Worm (Caenorhabditis elegans) whole organism, late embryonic: ENCODE measurements around the gene mrps-28.

Experiments
- C08G9.2 ChIP-seq: sonication (generic microtip); optimal IDR thresholded peaks from 2 replicates; lab custom pipeline; 2016; ENCODE audit warnings: mild to moderate bottlenecking, missing genetic modification characterization, moderate library complexity, missing compliant biosample characterization
- C38D4.7 ChIP-seq: fragments of 200-800 bp; sonication (Bioruptor generic); optimal IDR thresholded peaks from 2 replicates; lab custom pipeline; 2018; ENCODE audit warnings: mild to moderate bottlenecking, missing genetic modification characterization, moderate library complexity, missing compliant biosample characterization
- K02D7.2 ChIP-seq: sonication (generic microtip); optimal IDR thresholded peaks from 2 replicates; lab custom pipeline; 2017; ENCODE audit warnings: mild to moderate bottlenecking, missing genetic modification characterization, missing compliant biosample characterization
- K09A11.1 ChIP-seq: sonication (generic microtip); optimal IDR thresholded peaks from 2 replicates; lab custom pipeline; 2017; ENCODE audit warnings: antibody characterized with exemption, mild to moderate bottlenecking, missing genetic modification characterization, missing compliant biosample characterization; ENCODE audit not compliant: insufficient read depth
- Y22D7AL.16 ChIP-seq: sonication (generic microtip); optimal IDR thresholded peaks from 2 replicates; lab custom pipeline; 2016; ENCODE audit warnings: missing genetic modification characterization, missing compliant biosample characterization
- ama-1 ChIP-seq: fragments of 150-350 bp; optimal IDR thresholded peaks from 2 replicates; lab custom pipeline; 2014
- ceh-18 ChIP-seq: sonication (generic microtip); optimal IDR thresholded peaks from 2 replicates; lab custom pipeline; 2016; ENCODE audit warnings: missing genetic modification characterization, missing compliant biosample characterization
- ceh-19 ChIP-seq: fragments of 200-800 bp; sonication (Bioruptor generic); optimal IDR thresholded peaks from 2 replicates; lab custom pipeline; 2018; ENCODE audit warnings: mild to moderate bottlenecking, missing genetic modification characterization, missing compliant biosample characterization
- ceh-22 ChIP-seq: sonication (generic microtip); optimal IDR thresholded peaks from 2 replicates; lab custom pipeline; 2017; ENCODE audit warnings: missing biosample characterization, missing genetic modification characterization
- ceh-24 ChIP-seq: sonication (generic microtip); optimal IDR thresholded peaks from 2 replicates; lab custom pipeline; 2016; ENCODE audit warnings: mild to moderate bottlenecking, missing genetic modification characterization, missing compliant biosample characterization
- ceh-31 ChIP-seq: sonication (generic microtip); optimal IDR thresholded peaks from 2 replicates; lab custom pipeline; 2016; ENCODE audit warnings: missing genetic modification characterization, missing compliant biosample characterization
- ceh-45 ChIP-seq: fragments of 200-800 bp; sonication (Bioruptor generic); IDR thresholded peaks from 2 replicates; pipeline ENCODE4 v1.3.6; 2022; ENCODE audit warnings: missing genetic modification reagents, missing genetic modification characterization, missing compliant biosample characterization
- ceh-48 ChIP-seq: sonication (generic microtip); optimal IDR thresholded peaks from 2 replicates; lab custom pipeline; 2016; ENCODE audit warnings: missing genetic modification characterization, inconsistent platforms, missing compliant biosample characterization
- elt-4 ChIP-seq: sonication (generic microtip); optimal IDR thresholded peaks from 2 replicates; lab custom pipeline; 2016; ENCODE audit warnings: missing genetic modification characterization, missing compliant biosample characterization
- ets-4 ChIP-seq: sonication (generic microtip); optimal IDR thresholded peaks from 2 replicates; lab custom pipeline; 2016; ENCODE audit warnings: missing genetic modification characterization, missing compliant biosample characterization
- eyg-1 ChIP-seq: sonication (generic microtip); optimal IDR thresholded peaks from 2 replicates; lab custom pipeline; 2016; ENCODE audit warnings: missing genotype, missing genetic modification characterization, missing compliant biosample characterization
- fax-1 ChIP-seq: sonication (generic microtip); optimal IDR thresholded peaks from 2 replicates; lab custom pipeline; 2016; ENCODE audit warnings: missing genotype, missing genetic modification characterization, missing compliant biosample characterization
- fkh-10 ChIP-seq: fragments of 150-350 bp; optimal IDR thresholded peaks from 2 replicates; lab custom pipeline; 2014; ENCODE audit warnings: missing biosample characterization, missing genetic modification reagents, missing genetic modification characterization
- fkh-6 ChIP-seq: sonication (generic microtip); optimal IDR thresholded peaks from 2 replicates; lab custom pipeline; 2016; ENCODE audit warnings: missing genetic modification characterization, missing compliant biosample characterization
- gmeb-2 ChIP-seq: sonication (generic microtip); optimal IDR thresholded peaks from 2 replicates; lab custom pipeline; 2016; ENCODE audit warnings: missing genetic modification characterization, inconsistent platforms, missing compliant biosample characterization
- hlh-13 ChIP-seq: fragments of 200-800 bp; sonication (Bioruptor generic); optimal IDR thresholded peaks from 2 replicates; lab custom pipeline; 2018; ENCODE audit warnings: mild to moderate bottlenecking, missing genetic modification characterization, missing compliant biosample characterization
- hlh-15 ChIP-seq: sonication (generic microtip); optimal IDR thresholded peaks from 2 replicates; lab custom pipeline; 2016; ENCODE audit warnings: missing genetic modification characterization, missing compliant biosample characterization
- lim-6 ChIP-seq: sonication (generic microtip); optimal IDR thresholded peaks from 2 replicates; lab custom pipeline; 2016; ENCODE audit warnings: missing genetic modification characterization, missing compliant biosample characterization
- madf-2 ChIP-seq: sonication (generic microtip); optimal IDR thresholded peaks from 2 replicates; lab custom pipeline; 2017; ENCODE audit warnings: missing genetic modification characterization, missing compliant biosample characterization
- nhr-11 ChIP-seq: fragments of 150-350 bp; optimal IDR thresholded peaks from 2 replicates; lab custom pipeline; 2014; ENCODE audit warnings: missing biosample characterization, missing genetic modification characterization
- odd-2 ChIP-seq: sonication (generic microtip); optimal IDR thresholded peaks from 2 replicates; lab custom pipeline; 2017; ENCODE audit warnings: antibody characterized with exemption, mild to moderate bottlenecking, missing genetic modification characterization, missing compliant biosample characterization
- pat-9 ChIP-seq: fragments of 200-800 bp; sonication (Bioruptor generic); optimal IDR thresholded peaks from 2 replicates; lab custom pipeline; 2018; ENCODE audit warnings: mild to moderate bottlenecking, missing genetic modification characterization, moderate library complexity, missing compliant biosample characterization
- pax-1 ChIP-seq: fragments of 150-350 bp; optimal IDR thresholded peaks from 2 replicates; lab custom pipeline; 2014; ENCODE audit warnings: missing biosample characterization, missing genetic modification characterization
- pha-2 ChIP-seq: sonication (generic microtip); optimal IDR thresholded peaks from 2 replicates; lab custom pipeline; 2017; ENCODE audit warnings: mild to moderate bottlenecking, missing genetic modification characterization, missing compliant biosample characterization
- pha-4 ChIP-seq: fragments of 150-350 bp; optimal IDR thresholded peaks from 2 replicates; lab custom pipeline; 2018; ENCODE audit warnings: missing biosample characterization, missing genetic modification reagents, missing genetic modification characterization
- ref-2 ChIP-seq: sonication (generic microtip); optimal IDR thresholded peaks from 2 replicates; lab custom pipeline; 2016; ENCODE audit warnings: missing genetic modification characterization, missing compliant biosample characterization
- rnt-1 ChIP-seq: sonication (generic microtip); optimal IDR thresholded peaks from 2 replicates; lab custom pipeline; 2016; ENCODE audit warnings: missing genetic modification characterization, missing compliant biosample characterization
- sdc-2 ChIP-seq: sonication (generic microtip); optimal IDR thresholded peaks from 2 replicates; lab custom pipeline; 2016; ENCODE audit warnings: missing genotype, missing genetic modification characterization, missing compliant biosample characterization
- sox-2 ChIP-seq: fragments of 200-800 bp; sonication (Bioruptor generic); IDR thresholded peaks from 2 replicates; pipeline ENCODE4 v1.3.6; 2022; ENCODE audit warnings: missing genetic modification reagents, missing genetic modification characterization, missing compliant biosample characterization
- sox-4 ChIP-seq: sonication (generic microtip); optimal IDR thresholded peaks from 2 replicates; lab custom pipeline; 2017; ENCODE audit warnings: mild to moderate bottlenecking, missing genetic modification characterization, inconsistent platforms, missing compliant biosample characterization
- tbx-2 ChIP-seq: sonication (generic microtip); optimal IDR thresholded peaks from 2 replicates; lab custom pipeline; 2016; ENCODE audit warnings: missing genetic modification characterization, missing compliant biosample characterization
- unc-3 ChIP-seq, 2 experiments: fragments of 200-800 bp in 1 of 2; sonication (Bioruptor generic) in 1 of 2; sonication (generic microtip) in 1 of 2; conservative IDR thresholded peaks in 1 of 2; optimal IDR thresholded peaks in 1 of 2; 2 replicates each; pipeline versions ENCODE4 v1.3.6 to Lab custom; 2016 to 2022; ENCODE audit warnings: missing compliant biosample characterization in 2 of 2, missing genetic modification characterization in 2 of 2, missing genetic modification reagents in 1 of 2
- unc-42 ChIP-seq: sonication (generic microtip); optimal IDR thresholded peaks from 2 replicates; lab custom pipeline; 2016; ENCODE audit warnings: missing genotype, missing genetic modification characterization, missing compliant biosample characterization
- unc-86 ChIP-seq: sonication (generic microtip); optimal IDR thresholded peaks from 2 replicates; lab custom pipeline; 2016; ENCODE audit warnings: missing genetic modification characterization, missing compliant biosample characterization
- zip-5 ChIP-seq: sonication (generic microtip); optimal IDR thresholded peaks from 2 replicates; lab custom pipeline; 2016; ENCODE audit warnings: missing genetic modification characterization, missing compliant biosample characterization
- ztf-16 ChIP-seq: sonication (generic microtip); optimal IDR thresholded peaks from 2 replicates; lab custom pipeline; 2017; ENCODE audit warnings: missing genetic modification characterization, missing compliant biosample characterization

Gene mrps-28

ce11 chrV:19666308-19666707 is 22.3 kb downstream of the mrps-28 start:
- TF ChIP-seq lim-6 (no peak), ceh-31 (tag; lab: Kevin White, UChicago) (no peak), madf-2 (tag; lab: Kevin White, UChicago) (no peak), pha-2 (no peak), odd-2 (no peak)

- TF ChIP-seq eyg-1 (no peak), K02D7.2 (no peak), C08G9.2 (tag; lab: Kevin White, UChicago) (no peak), pat-9 (tag; lab: Kevin White, UChicago) (no peak), sdc-2 (tag; lab: Kevin White, UChicago) (no peak), ztf-16 (tag; lab: Kevin White, UChicago) (no peak), unc-3 (GFP tag; conservative IDR thresholded peaks at IDR 0.05; lab: Robert Waterston, UW) (no peak), unc-3 (tag; optimal IDR thresholded peaks at IDR 0.05; lab: Kevin White, UChicago) (no peak), ceh-48 (tag; lab: Kevin White, UChicago) (no peak), pax-1 (tag; lab: Kevin White, UChicago) (no peak), gmeb-2 (tag; lab: Kevin White, UChicago) (no peak), sox-2 (GFP tag; lab: Robert Waterston, UW) (no peak), tbx-2 (no peak), hlh-13 (GFP tag; lab: Kevin White, UChicago) (no peak), Y22D7AL.16 (tag; lab: Kevin White, UChicago) (no peak), ama-1 (lab: Kevin White, UChicago) (no peak), rnt-1 (no peak), ceh-24 (tag; lab: Kevin White, UChicago) (no peak), zip-5 (tag; lab: Kevin White, UChicago) (no peak), ceh-18 (tag; lab: Kevin White, UChicago) (no peak), hlh-15 (tag; lab: Kevin White, UChicago) (no peak)
These were observed 23.7 kb downstream of the mrps-28 start for ce11 chrV:19667716-19668115.

- no peak for TF ChIP-seq sox-4
- TF ChIP-seq ceh-48 (tag; lab: Kevin White, UChicago) = no peak
- no peak for TF ChIP-seq ceh-31 (tag; lab: Kevin White, UChicago)
- no peak for TF ChIP-seq fax-1 (tag; lab: Kevin White, UChicago)
- no peak for TF ChIP-seq gmeb-2 (tag; lab: Kevin White, UChicago)
- no peak for TF ChIP-seq ref-2 (tag; lab: Kevin White, UChicago)
These were observed 24.2 kb downstream of the mrps-28 start for ce11 chrV:19668213-19668612.

ce11 chrV:19669959-19670358 is 25.9 kb downstream of the mrps-28 start, which contains the start of gene Y43F8C.11:
TSS of gene Y43F8C.11 (plus strand) at chrV:19670259.
- TF ChIP-seq pha-2 (no peak), fax-1 (tag; lab: Kevin White, UChicago) (no peak), unc-86 (tag; lab: Kevin White, UChicago) (no peak), ztf-16 (tag; lab: Kevin White, UChicago) (no peak), sdc-2 (tag; lab: Kevin White, UChicago) (no peak), K09A11.1 (tag; lab: Kevin White, UChicago) (no peak)

- TF ChIP-seq elt-4 (tag; lab: Kevin White, UChicago) (no peak), nhr-11 (tag; lab: Kevin White, UChicago) (no peak), fkh-10 (no peak), ama-1 (lab: Kevin White, UChicago) (no peak), fax-1 (tag; lab: Kevin White, UChicago) (no peak), ceh-19 (GFP tag; lab: Kevin White, UChicago) (no peak), unc-42 (no peak), ceh-22 (tag; lab: Kevin White, UChicago) (no peak), ets-4 (tag; lab: Kevin White, UChicago) (no peak), C38D4.7 (GFP tag; lab: Kevin White, UChicago) (no peak), fkh-6 (tag; lab: Kevin White, UChicago) (no peak), ceh-45 (GFP tag; lab: Robert Waterston, UW) (no peak), sdc-2 (tag; lab: Kevin White, UChicago) (no peak), pha-2 (no peak), pha-4 (no peak), ceh-48 (tag; lab: Kevin White, UChicago) (no peak)
These were observed 26.8 kb downstream of the mrps-28 start for ce11 chrV:19670866-19671265.
